Fruit fly (Drosophila melanogaster) whole organism, embryonic: Measurements from ENCODE around the gene Tim17b1.

Source experiments
- ATbp ChIP-seq: fragments of 200-800 bp; sonication (Bioruptor generic); optimal IDR thresholded peaks from 2 replicates; lab custom pipeline; 2017; ENCODE audit warnings: missing biosample characterization, mild to moderate bottlenecking, missing genetic modification characterization, missing genetic modification reagents
- Aef1 ChIP-seq: fragments of 200-800 bp; sonication (Bioruptor generic); IDR thresholded peaks from 3 replicates; pipeline ENCODE4 v1.3.6; 2022; ENCODE audit warnings: missing biosample characterization, missing genetic modification characterization
- Bgb ChIP-seq: fragments of 200-800 bp; sonication (Bioruptor generic); IDR thresholded peaks from 2 replicates; pipeline ENCODE4 v1.3.6; 2022; ENCODE audit warnings: missing biosample characterization, missing genetic modification characterization; ENCODE audit not compliant: partially characterized antibody
- Blimp-1 ChIP-seq: fragments of 200-800 bp; sonication (Bioruptor generic); optimal IDR thresholded peaks from 3 replicates; lab custom pipeline; 2018; ENCODE audit warnings: missing biosample characterization, missing genetic modification characterization, mild to moderate bottlenecking, moderate library complexity, missing genetic modification reagents
- CG10979 ChIP-seq: fragments of 200-800 bp; sonication (Bioruptor generic); optimal IDR thresholded peaks from 2 replicates; lab custom pipeline; 2018; ENCODE audit warnings: missing biosample characterization, mild to moderate bottlenecking, missing genetic modification characterization, moderate library complexity
- CG11456 ChIP-seq: fragments of 200-800 bp; sonication (Bioruptor generic); IDR thresholded peaks from 3 replicates; pipeline ENCODE4 v1.3.6; 2022; ENCODE audit warnings: missing biosample characterization, missing genetic modification characterization
- CG12236 ChIP-seq: fragments of 200-800 bp; sonication (Bioruptor generic); optimal IDR thresholded peaks from 2 replicates; lab custom pipeline; 2016; ENCODE audit warnings: missing biosample characterization, missing genetic modification characterization
- CG12391 ChIP-seq: fragments of 200-800 bp; sonication (Bioruptor generic); optimal IDR thresholded peaks from 3 replicates; lab custom pipeline; 2018; ENCODE audit warnings: missing biosample characterization, mild to moderate bottlenecking, missing genetic modification characterization, moderate library complexity
- CG13775 ChIP-seq: fragments of 200-800 bp; sonication (Bioruptor generic); optimal IDR thresholded peaks from 3 replicates; lab custom pipeline; 2017; ENCODE audit warnings: missing biosample characterization, mild to moderate bottlenecking, missing genetic modification characterization
- CG14667 ChIP-seq: fragments of 200-800 bp; sonication (Bioruptor generic); IDR thresholded peaks from 2 replicates; pipeline ENCODE4 v1.3.6; 2022; ENCODE audit warnings: missing biosample characterization, missing genetic modification characterization
- CG15011 ChIP-seq: fragments of 200-800 bp; sonication (Bioruptor generic); optimal IDR thresholded peaks from 3 replicates; lab custom pipeline; 2018; ENCODE audit warnings: missing biosample characterization, mild to moderate bottlenecking, missing genetic modification characterization
- CG1792 ChIP-seq: fragments of 200-800 bp; sonication (Bioruptor generic); optimal IDR thresholded peaks from 2 replicates; lab custom pipeline; 2016; ENCODE audit warnings: missing biosample characterization, missing genetic modification characterization
- CG18619 ChIP-seq: fragments of 200-800 bp; sonication (Bioruptor generic); optimal IDR thresholded peaks from 3 replicates; lab custom pipeline; 2017; ENCODE audit warnings: missing biosample characterization, mild to moderate bottlenecking, missing genetic modification characterization
- CG2116 ChIP-seq: fragments of 200-800 bp; sonication (Bioruptor generic); optimal IDR thresholded peaks from 3 replicates; lab custom pipeline; 2018; ENCODE audit warnings: missing biosample characterization, mild to moderate bottlenecking, missing genetic modification characterization
- CG2120 ChIP-seq: fragments of 200-800 bp; sonication (Bioruptor generic); optimal IDR thresholded peaks from 3 replicates; lab custom pipeline; 2016; ENCODE audit warnings: missing biosample characterization, missing genetic modification characterization
- CG31365 ChIP-seq: fragments of 200-800 bp; sonication (Bioruptor generic); optimal IDR thresholded peaks from 2 replicates; lab custom pipeline; 2018; ENCODE audit warnings: missing biosample characterization, mild to moderate bottlenecking, missing genetic modification characterization
- CG3163 ChIP-seq: fragments of 200-800 bp; sonication (Bioruptor generic); optimal IDR thresholded peaks from 3 replicates; lab custom pipeline; 2016; ENCODE audit warnings: missing biosample characterization, missing genetic modification characterization
- CG3838 ChIP-seq: fragments of 200-800 bp; sonication (Bioruptor generic); optimal IDR thresholded peaks from 3 replicates; lab custom pipeline; 2016; ENCODE audit warnings: missing biosample characterization, missing genetic modification characterization
- CG5953 ChIP-seq: fragments of 200-800 bp; sonication (Bioruptor generic); IDR thresholded peaks from 2 replicates; pipeline ENCODE4 v1.3.6; 2022; ENCODE audit warnings: missing biosample characterization, missing genetic modification characterization
- CG6854 ChIP-seq: fragments of 200-800 bp; sonication (Bioruptor generic); optimal IDR thresholded peaks from 3 replicates; lab custom pipeline; 2017; ENCODE audit warnings: missing biosample characterization, mild to moderate bottlenecking, missing genetic modification characterization
- CG8924 ChIP-seq: fragments of 200-800 bp; optimal IDR thresholded peaks from 3 replicates; lab custom pipeline; 2019; ENCODE audit warnings: missing biosample characterization, mild to moderate bottlenecking, missing genetic modification characterization, moderate library complexity
- CG9932 ChIP-seq: fragments of 200-800 bp; sonication (Bioruptor generic); IDR thresholded peaks from 2 replicates; pipeline ENCODE4 v1.3.6; 2022; ENCODE audit warnings: missing biosample characterization, missing genetic modification characterization
- Dad ChIP-seq: fragments of 200-800 bp; sonication (Bioruptor generic); optimal IDR thresholded peaks from 3 replicates; lab custom pipeline; 2016; ENCODE audit warnings: missing biosample characterization, missing genetic modification characterization
- Dp ChIP-seq: fragments of 200-800 bp; sonication (Bioruptor generic); optimal IDR thresholded peaks from 2 replicates; lab custom pipeline; 2018; ENCODE audit warnings: missing biosample characterization, mild to moderate bottlenecking, missing genetic modification characterization, moderate library complexity
- Fer1 ChIP-seq: fragments of 200-800 bp; sonication (Bioruptor generic); optimal IDR thresholded peaks from 2 replicates; lab custom pipeline; 2017; ENCODE audit warnings: missing biosample characterization, mild to moderate bottlenecking, missing genetic modification characterization
- Fer3 ChIP-seq: fragments of 200-800 bp; sonication (Bioruptor generic); optimal IDR thresholded peaks from 2 replicates; lab custom pipeline; 2018; ENCODE audit warnings: missing biosample characterization, mild to moderate bottlenecking, missing genetic modification characterization, moderate library complexity
- MESR4 ChIP-seq: fragments of 200-800 bp; sonication (Bioruptor generic); optimal IDR thresholded peaks from 2 replicates; lab custom pipeline; 2018; ENCODE audit warnings: missing biosample characterization, mild to moderate bottlenecking, missing genetic modification characterization, moderate library complexity
- NK7.1 ChIP-seq: fragments of 200-800 bp; sonication (Bioruptor generic); optimal IDR thresholded peaks from 3 replicates; lab custom pipeline; 2016; ENCODE audit warnings: missing biosample characterization, missing genetic modification characterization
- Neu2 ChIP-seq: fragments of 200-800 bp; sonication (Bioruptor generic); optimal IDR thresholded peaks from 3 replicates; lab custom pipeline; 2016; ENCODE audit warnings: missing biosample characterization, missing genetic modification characterization, borderline replicate concordance
- PHDP ChIP-seq: fragments of 200-800 bp; sonication (Bioruptor generic); optimal IDR thresholded peaks from 3 replicates; lab custom pipeline; 2018; ENCODE audit warnings: missing biosample characterization, mild to moderate bottlenecking, missing genetic modification characterization, moderate library complexity
- Rfx ChIP-seq: fragments of 200-800 bp; sonication (Bioruptor generic); IDR thresholded peaks from 2 replicates; pipeline ENCODE4 v1.3.6; 2022; ENCODE audit warnings: missing biosample characterization, missing genetic modification characterization
- Stat92E ChIP-seq, 3 experiments: fragments of >200 bp in 2 of 3; fragments of 200-800 bp in 1 of 3; sonication (Bioruptor generic) in 1 of 3; optimal IDR thresholded peaks; 2 replicates each; lab custom pipeline; 2017 to 2019; ENCODE audit warnings: missing biosample characterization in 3 of 3, missing genetic modification characterization in 3 of 3, mild to moderate bottlenecking in 1 of 3, moderate library complexity in 1 of 3
- ab ChIP-seq: fragments of 200-800 bp; sonication (Bioruptor generic); optimal IDR thresholded peaks from 2 replicates; lab custom pipeline; 2016; ENCODE audit warnings: missing biosample characterization, missing genetic modification characterization
- ac ChIP-seq: fragments of 200-800 bp; sonication (Bioruptor generic); optimal IDR thresholded peaks from 3 replicates; lab custom pipeline; 2017; ENCODE audit warnings: missing biosample characterization, mild to moderate bottlenecking, missing genetic modification characterization
- ase ChIP-seq: fragments of 200-800 bp; sonication (Bioruptor generic); IDR thresholded peaks from 3 replicates; pipeline ENCODE4 v1.3.6; 2022; ENCODE audit warnings: missing biosample characterization, missing genetic modification characterization
- bsh ChIP-seq, 2 experiments: fragments of 200-800 bp; sonication (Bioruptor generic); optimal IDR thresholded peaks; 2 replicates each; lab custom pipeline; 2017 to 2018; ENCODE audit warnings: mild to moderate bottlenecking in 2 of 2, missing biosample characterization in 2 of 2, missing genetic modification characterization in 2 of 2, moderate library complexity in 1 of 2
- dan ChIP-seq: fragments of 200-800 bp; sonication (Bioruptor generic); IDR thresholded peaks from 2 replicates; pipeline ENCODE4 v1.3.6; 2022; ENCODE audit warnings: missing biosample characterization, missing genetic modification characterization
- eve ChIP-seq, 2 experiments: fragments of >200 bp; optimal IDR thresholded peaks; 2 replicates each; lab custom pipeline; 2017; ENCODE audit warnings: missing biosample characterization in 2 of 2, missing genetic modification characterization in 2 of 2
- lbe ChIP-seq: fragments of 200-800 bp; sonication (Bioruptor generic); optimal IDR thresholded peaks from 2 replicates; lab custom pipeline; 2016; ENCODE audit warnings: missing biosample characterization, mild to moderate bottlenecking, missing genetic modification characterization
- sc ChIP-seq, 3 experiments: fragments of >200 bp in 2 of 3; fragments of 200-800 bp in 1 of 3; sonication (Bioruptor generic) in 1 of 3; optimal IDR thresholded peaks; 2 replicates in 2 of 3; 3 replicates in 1 of 3; lab custom pipeline; 2017; ENCODE audit warnings: mild to moderate bottlenecking in 1 of 3, missing biosample characterization in 1 of 3, missing genetic modification characterization in 1 of 3, missing genetic modification reagents in 1 of 3
- sd ChIP-seq: fragments of 200-800 bp; sonication (Bioruptor generic); optimal IDR thresholded peaks from 3 replicates; lab custom pipeline; 2018; ENCODE audit warnings: missing biosample characterization, mild to moderate bottlenecking, missing genetic modification characterization, moderate library complexity
- ssp ChIP-seq: fragments of 200-800 bp; sonication (Bioruptor generic); IDR thresholded peaks from 2 replicates; pipeline ENCODE4 v1.3.6; 2022; ENCODE audit warnings: missing biosample characterization, missing genetic modification characterization
- toy ChIP-seq: fragments of 200-800 bp; sonication (Bioruptor generic); IDR thresholded peaks from 2 replicates; pipeline ENCODE4 v1.3.6; 2022; ENCODE audit warnings: missing biosample characterization, missing genetic modification characterization
- ttk ChIP-seq: fragments of 200-800 bp; sonication (Bioruptor generic); IDR thresholded peaks from 2 replicates; pipeline ENCODE4 v2.1.2; 2022; ENCODE audit warnings: missing biosample characterization, missing genetic modification characterization
- tx ChIP-seq: fragments of 200-800 bp; sonication (Bioruptor generic); optimal IDR thresholded peaks from 2 replicates; lab custom pipeline; 2016; ENCODE audit warnings: missing biosample characterization, missing genetic modification characterization
- unc-4 ChIP-seq: fragments of 200-800 bp; sonication (Bioruptor generic); IDR thresholded peaks from 2 replicates; pipeline ENCODE4 v1.3.6; 2022; ENCODE audit warnings: missing biosample characterization, missing genetic modification characterization; ENCODE audit not compliant: partially characterized antibody
- z ChIP-seq: fragments of 200-800 bp; sonication (Bioruptor generic); IDR thresholded peaks from 3 replicates; pipeline ENCODE4 v1.3.6; 2022; ENCODE audit warnings: missing biosample characterization, missing genetic modification characterization

Gene Tim17b1

DNA sequence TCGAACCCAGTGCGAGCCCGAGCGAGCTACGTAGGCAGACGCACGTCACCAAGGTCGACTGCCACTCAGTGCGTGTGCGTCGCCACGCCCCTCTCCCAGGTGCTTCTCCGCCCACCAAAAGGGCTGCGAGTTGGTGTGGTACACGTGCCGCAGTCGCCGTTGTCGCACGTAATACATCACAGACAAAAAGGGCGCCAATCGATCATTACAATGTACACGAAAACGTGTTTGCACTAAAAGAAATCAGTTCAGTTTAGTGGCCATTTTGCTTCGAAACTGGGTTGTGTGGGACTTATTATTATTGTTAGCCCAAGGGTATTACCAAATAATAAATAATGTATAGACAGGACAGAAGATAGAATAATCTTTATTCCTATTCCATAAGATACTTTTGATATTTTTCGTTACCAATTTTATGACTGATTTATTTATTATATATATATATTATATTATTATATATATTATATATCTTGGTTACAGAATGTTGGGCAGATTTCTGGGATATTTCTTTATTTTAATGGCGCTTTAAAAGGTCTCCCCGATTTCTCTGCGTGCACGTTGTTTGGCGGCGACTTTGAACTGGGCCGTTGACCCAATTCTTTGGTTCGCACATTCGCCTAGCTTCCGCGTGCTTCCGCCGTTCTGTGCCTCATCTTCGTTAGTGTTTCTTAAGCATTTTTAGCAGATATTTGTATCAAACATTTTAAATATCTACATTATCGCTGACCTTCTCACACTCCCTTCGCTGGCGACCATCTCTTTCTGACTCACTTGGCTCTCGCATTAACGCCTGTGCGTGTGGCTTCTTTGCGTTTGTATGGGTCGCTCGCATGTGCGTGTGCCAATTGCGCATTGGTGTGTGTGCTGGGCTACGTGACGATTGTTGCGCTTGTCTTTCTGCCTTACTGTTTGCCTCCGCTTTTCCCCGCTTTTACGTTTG, 36.4 kb upstream of the Tim17b1 start (continued):
- TF ChIP-seq ttk (peak; percentile 70), unc-4 (GFP tag; lab: Robert Waterston, UW) (no peak), CG10979 (tag; lab: Kevin White, UChicago) (peak; percentile 88), CG18619 (GFP tag; lab: Kevin White, UChicago) (peak; percentile 92), CG6854 (GFP tag; lab: Kevin White, UChicago) (peak; percentile 89), Aef1 (peak; percentile 71; the same call in 2 of the 3 replicates), sc (optimal IDR thresholded peaks at IDR 0.05; lab: Kevin White, UChicago) (no peak), sc (GFP tag; optimal IDR thresholded peaks at IDR 0.05; lab: Kevin White, UChicago) (peak; percentile 81), CG9932 (GFP tag; lab: Robert Waterston, UW) (peak; percentile 55; the same call in 1 of the 2 replicates), ssp (GFP tag; lab: Robert Waterston, UW) (peak; percentile 65), CG12236 (GFP tag; lab: Kevin White, UChicago) (no peak), CG3838 (GFP tag; lab: Kevin White, UChicago) (no peak), lbe (GFP tag; lab: Kevin White, UChicago) (no peak), Dp (GFP tag; lab: Kevin White, UChicago) (no peak), CG11456 (GFP tag; lab: Robert Waterston, UW) (peak; percentile 84; the same call in 2 of the 3 replicates), NK7.1 (GFP tag; lab: Kevin White, UChicago) (no peak), ase (GFP tag; lab: Robert Waterston, UW) (peak; percentile 68; the same call in 2 of the 3 replicates), CG31365 (tag; lab: Kevin White, UChicago) (no peak), ab (GFP tag; lab: Kevin White, UChicago) (peak; percentile 47), CG13775 (GFP tag; lab: Kevin White, UChicago) (peak; percentile 88), CG2116 (GFP tag; lab: Kevin White, UChicago) (peak; percentile 22), CG3163 (GFP tag; lab: Kevin White, UChicago) (no peak), sd (tag; lab: Kevin White, UChicago) (peak; percentile 98), CG2120 (peak; percentile 34), Dad (no peak), bsh (GFP tag; optimal IDR thresholded peaks at IDR 0.05; lab: Kevin White, UChicago) (peak; percentile 42 to 82), MESR4 (GFP tag; lab: Kevin White, UChicago) (no peak), CG12391 (tag; lab: Kevin White, UChicago) (peak; percentile 90), eve (GFP tag; optimal IDR thresholded peaks at IDR 0.05; lab: Kevin White, UChicago) (no peak), Fer3 (tag; lab: Kevin White, UChicago) (peak; percentile 73), Fer1 (GFP tag; lab: Kevin White, UChicago) (peak; percentile 85), CG14667 (GFP tag; lab: Robert Waterston, UW) (no peak; the same call in 1 of the 2 replicates), CG15011 (GFP tag; lab: Kevin White, UChicago) (no peak), Blimp-1 (peak; percentile 82), z (peak; percentile 26; the same call in 1 of the 3 replicates), toy (no peak), PHDP (peak; percentile 89), Bgb (GFP tag; lab: Robert Waterston, UW) (no peak), tx (GFP tag; lab: Kevin White, UChicago) (no peak), CG1792 (GFP tag; lab: Kevin White, UChicago) (no peak), dan (GFP tag; lab: Robert Waterston, UW) (no peak), CG5953 (no peak; the same call in 1 of the 2 replicates), Rfx (peak; percentile 83), Stat92E (GFP tag; optimal IDR thresholded peaks at IDR 0.05; lab: Kevin White, UChicago) (no peak), ac (GFP tag; lab: Kevin White, UChicago) (peak; percentile 72), CG8924 (tag; lab: Kevin White, UChicago) (peak; percentile 94), ATbp (GFP tag; lab: Kevin White, UChicago) (peak; percentile 66), Neu2 (GFP tag; lab: Kevin White, UChicago) (no peak)
